Fruit fly (Drosophila melanogaster) whole organism, embryonic: Measurements from ENCODE around the gene DEF8.

Experiments
- B-H2 ChIP-seq: fragments of 200-800 bp; sonication (Bioruptor generic); optimal IDR thresholded peaks from 2 replicates; lab custom pipeline; 2018; ENCODE audit warnings: missing biosample characterization, mild to moderate bottlenecking, missing genetic modification characterization
- CG10366 ChIP-seq: fragments of 200-800 bp; sonication (Bioruptor generic); IDR thresholded peaks from 2 replicates; pipeline ENCODE4 v1.3.6; 2022; ENCODE audit warnings: missing biosample characterization, missing genetic modification characterization
- CG10543 ChIP-seq: fragments of 200-800 bp; sonication (Bioruptor generic); optimal IDR thresholded peaks from 3 replicates; lab custom pipeline; 2017; ENCODE audit warnings: missing biosample characterization, mild to moderate bottlenecking, missing genetic modification characterization, moderate library complexity
- CG10959 ChIP-seq: fragments of 200-800 bp; sonication (Bioruptor generic); IDR thresholded peaks from 2 replicates; pipeline ENCODE4 v1.3.6; 2022; ENCODE audit warnings: missing biosample characterization, missing genetic modification characterization
- CG12071 ChIP-seq: fragments of 200-800 bp; sonication (Bioruptor generic); optimal IDR thresholded peaks from 3 replicates; lab custom pipeline; 2018; ENCODE audit warnings: missing biosample characterization, mild to moderate bottlenecking, missing genetic modification characterization
- CG12155 ChIP-seq: fragments of 200-800 bp; sonication (Bioruptor generic); optimal IDR thresholded peaks from 3 replicates; lab custom pipeline; 2016; ENCODE audit warnings: missing biosample characterization, missing genetic modification characterization
- CG12942 ChIP-seq: fragments of 200-800 bp; sonication (Bioruptor generic); optimal IDR thresholded peaks from 3 replicates; lab custom pipeline; 2016; ENCODE audit warnings: missing biosample characterization, missing genetic modification characterization
- CG13624 ChIP-seq: fragments of 200-800 bp; sonication (Bioruptor generic); optimal IDR thresholded peaks from 2 replicates; lab custom pipeline; 2016; ENCODE audit warnings: missing biosample characterization, missing genetic modification characterization
- CG13894 ChIP-seq: fragments of 200-800 bp; sonication (Bioruptor generic); optimal IDR thresholded peaks from 3 replicates; lab custom pipeline; 2018; ENCODE audit warnings: missing biosample characterization, mild to moderate bottlenecking, missing genetic modification characterization, moderate library complexity
- CG14667 ChIP-seq: fragments of 200-800 bp; sonication (Bioruptor generic); IDR thresholded peaks from 2 replicates; pipeline ENCODE4 v1.3.6; 2022; ENCODE audit warnings: missing biosample characterization, missing genetic modification characterization
- CG15269 ChIP-seq: fragments of 200-800 bp; sonication (Bioruptor generic); optimal IDR thresholded peaks from 2 replicates; lab custom pipeline; 2018; ENCODE audit warnings: missing biosample characterization, mild to moderate bottlenecking, missing genetic modification characterization, moderate library complexity
- CG16779 ChIP-seq: fragments of 200-800 bp; sonication (Bioruptor generic); IDR thresholded peaks from 2 replicates; pipeline ENCODE4 v1.3.6; 2022; ENCODE audit warnings: missing biosample characterization, missing genetic modification characterization
- CG18619 ChIP-seq: fragments of 200-800 bp; sonication (Bioruptor generic); optimal IDR thresholded peaks from 3 replicates; lab custom pipeline; 2017; ENCODE audit warnings: missing biosample characterization, mild to moderate bottlenecking, missing genetic modification characterization
- CG2712 ChIP-seq: fragments of 200-800 bp; optimal IDR thresholded peaks from 3 replicates; lab custom pipeline; 2019; ENCODE audit warnings: missing biosample characterization, mild to moderate bottlenecking, missing genetic modification characterization, moderate library complexity
- CG32532 ChIP-seq: fragments of 200-800 bp; sonication (Bioruptor generic); IDR thresholded peaks from 2 replicates; pipeline ENCODE4 v1.3.6; 2022; ENCODE audit warnings: missing biosample characterization, missing genetic modification characterization
- CG3281 ChIP-seq: fragments of 200-800 bp; sonication (Bioruptor generic); optimal IDR thresholded peaks from 3 replicates; lab custom pipeline; 2017; ENCODE audit warnings: missing biosample characterization, mild to moderate bottlenecking, missing genetic modification characterization
- CG3407 ChIP-seq: fragments of 200-800 bp; sonication (Bioruptor generic); optimal IDR thresholded peaks from 2 replicates; lab custom pipeline; 2018; ENCODE audit warnings: missing biosample characterization, mild to moderate bottlenecking, missing genetic modification characterization
- CG34422 ChIP-seq: fragments of 200-800 bp; sonication (Bioruptor generic); IDR thresholded peaks from 3 replicates; pipeline ENCODE4 v1.3.6; 2022; ENCODE audit warnings: missing biosample characterization, missing genetic modification characterization
- CG4282 ChIP-seq: fragments of 200-800 bp; sonication (Bioruptor generic); optimal IDR thresholded peaks from 2 replicates; lab custom pipeline; 2016; ENCODE audit warnings: missing biosample characterization, missing genetic modification characterization
- CG43689 ChIP-seq: fragments of 200-800 bp; sonication (Bioruptor generic); IDR thresholded peaks from 2 replicates; pipeline ENCODE4 v1.3.6; 2022; ENCODE audit warnings: missing biosample characterization, missing genetic modification characterization
- CG8290 ChIP-seq, 3 experiments: fragments of 200-800 bp; sonication (Bioruptor generic); optimal IDR thresholded peaks; 2 replicates each; lab custom pipeline; 2016 to 2019; ENCODE audit warnings: missing biosample characterization in 3 of 3, missing genetic modification characterization in 3 of 3, mild to moderate bottlenecking in 2 of 3, moderate library complexity in 1 of 3
- D19B ChIP-seq: fragments of 200-800 bp; sonication (Bioruptor generic); optimal IDR thresholded peaks from 2 replicates; lab custom pipeline; 2017; ENCODE audit warnings: missing biosample characterization, mild to moderate bottlenecking, missing genetic modification characterization
- Dp ChIP-seq: fragments of 200-800 bp; sonication (Bioruptor generic); optimal IDR thresholded peaks from 2 replicates; lab custom pipeline; 2018; ENCODE audit warnings: missing biosample characterization, mild to moderate bottlenecking, missing genetic modification characterization, moderate library complexity
- HLH54F ChIP-seq: fragments of 200-800 bp; sonication (Bioruptor generic); optimal IDR thresholded peaks from 3 replicates; lab custom pipeline; 2016; ENCODE audit warnings: missing biosample characterization, missing genetic modification characterization
- Optix ChIP-seq: fragments of 200-800 bp; sonication (Bioruptor generic); IDR thresholded peaks from 3 replicates; pipeline ENCODE4 v1.3.6; 2022; ENCODE audit warnings: missing biosample characterization, missing genetic modification characterization
- Pdp1 ChIP-seq, 2 experiments: fragments of 200-800 bp; sonication (Bioruptor generic); optimal IDR thresholded peaks; 3 replicates each; lab custom pipeline; 2016; ENCODE audit warnings: missing biosample characterization in 2 of 2, missing genetic modification characterization in 2 of 2, mild to moderate bottlenecking in 1 of 2, moderate library complexity in 1 of 2
- aop ChIP-seq: fragments of 200-800 bp; sonication (Bioruptor generic); IDR thresholded peaks from 2 replicates; pipeline ENCODE4 v1.3.6; 2022; ENCODE audit warnings: missing biosample characterization, missing genetic modification characterization
- grau ChIP-seq: fragments of 200-800 bp; optimal IDR thresholded peaks from 3 replicates; lab custom pipeline; 2019; ENCODE audit warnings: missing biosample characterization, mild to moderate bottlenecking, missing genetic modification characterization, moderate library complexity
- hkb ChIP-seq, 2 experiments: fragments of 200-800 bp in 1 of 2; fragments of >200 bp in 1 of 2; sonication (Bioruptor generic) in 1 of 2; IDR thresholded peaks in 1 of 2; optimal IDR thresholded peaks in 1 of 2; 2 replicates each; pipeline versions ENCODE4 v1.3.6 to Lab custom; 2017 to 2022; ENCODE audit warnings: missing biosample characterization in 1 of 2, missing genetic modification characterization in 1 of 2
- ind ChIP-seq: fragments of 200-800 bp; sonication (Bioruptor generic); optimal IDR thresholded peaks from 3 replicates; lab custom pipeline; 2016; ENCODE audit warnings: missing biosample characterization, missing genetic modification characterization
- klu ChIP-seq: fragments of 200-800 bp; sonication (Bioruptor generic); IDR thresholded peaks from 2 replicates; pipeline ENCODE4 v1.3.6; 2022; ENCODE audit warnings: missing biosample characterization, missing genetic modification characterization
- lbe ChIP-seq: fragments of 200-800 bp; sonication (Bioruptor generic); optimal IDR thresholded peaks from 2 replicates; lab custom pipeline; 2016; ENCODE audit warnings: missing biosample characterization, mild to moderate bottlenecking, missing genetic modification characterization
- lilli ChIP-seq: fragments of 200-800 bp; sonication (Bioruptor generic); optimal IDR thresholded peaks from 3 replicates; lab custom pipeline; 2016; ENCODE audit warnings: missing biosample characterization, missing genetic modification characterization
- lov ChIP-seq, 2 experiments: fragments of 200-800 bp in 1 of 2; fragments of >200 bp in 1 of 2; sonication (Bioruptor generic) in 1 of 2; IDR thresholded peaks in 1 of 2; optimal IDR thresholded peaks in 1 of 2; 2 replicates in 1 of 2; 3 replicates in 1 of 2; pipeline versions ENCODE4 v1.3.6 to Lab custom; 2017 to 2022; ENCODE audit warnings: missing biosample characterization in 1 of 2, missing genetic modification characterization in 1 of 2
- luna ChIP-seq: fragments of 200-800 bp; sonication (Bioruptor generic); optimal IDR thresholded peaks from 2 replicates; lab custom pipeline; 2016; ENCODE audit warnings: missing biosample characterization, missing genetic modification characterization
- psq ChIP-seq: fragments of 200-800 bp; sonication (Bioruptor generic); optimal IDR thresholded peaks from 2 replicates; lab custom pipeline; 2017; ENCODE audit warnings: missing biosample characterization, missing genetic modification characterization
- pzg ChIP-seq: fragments of 200-800 bp; sonication (Bioruptor generic); optimal IDR thresholded peaks from 3 replicates; lab custom pipeline; 2018; ENCODE audit warnings: missing biosample characterization, mild to moderate bottlenecking, missing genetic modification characterization, moderate library complexity
- sima ChIP-seq: fragments of 200-800 bp; sonication (Bioruptor generic); optimal IDR thresholded peaks from 2 replicates; lab custom pipeline; 2016; ENCODE audit warnings: missing biosample characterization, missing genetic modification characterization
- sug ChIP-seq: fragments of 200-800 bp; optimal IDR thresholded peaks from 2 replicates; lab custom pipeline; 2019; ENCODE audit warnings: missing biosample characterization, mild to moderate bottlenecking, missing genetic modification characterization, moderate library complexity
- tgo ChIP-seq: fragments of 200-800 bp; sonication (Bioruptor generic); IDR thresholded peaks from 3 replicates; pipeline ENCODE4 v1.3.6; 2022; ENCODE audit warnings: missing biosample characterization, missing genetic modification characterization
- trh ChIP-seq: fragments of 200-800 bp; sonication (Bioruptor generic); optimal IDR thresholded peaks from 2 replicates; lab custom pipeline; 2016; ENCODE audit warnings: missing biosample characterization, missing genetic modification characterization

The DEF8 gene

dm6 chr3L:12124975-12125374, 7.0 kb upstream of the DEF8 start, which contains the start of gene yps (continued):
- no peak; the same call in 1 of the 2 replicates for TF ChIP-seq klu (GFP tag; lab: Robert Waterston, UW)
- TF ChIP-seq CG34422: peak; percentile 88
- peak; percentile 86 to 93 for TF ChIP-seq Pdp1 (GFP tag; optimal IDR thresholded peaks at IDR 0.05; lab: Kevin White, UChicago)
- no peak for TF ChIP-seq hkb (optimal IDR thresholded peaks at IDR 0.05; lab: Kevin White, UChicago)
- peak; percentile 94 for TF ChIP-seq hkb (GFP tag; IDR thresholded peaks at IDR 0.05; lab: Robert Waterston, UW)
- TF ChIP-seq CG2712 (tag; lab: Kevin White, UChicago): peak; percentile 91
- TF ChIP-seq psq (GFP tag; lab: Kevin White, UChicago): peak; percentile 61
- TF ChIP-seq CG12155 (GFP tag; lab: Kevin White, UChicago): peak; percentile 88
- TF ChIP-seq CG8290 (GFP tag; optimal IDR thresholded peaks at IDR 0.05; lab: Kevin White, UChicago): peak; percentile 91
- TF ChIP-seq CG8290 (tag; optimal IDR thresholded peaks at IDR 0.05; lab: Kevin White, UChicago): peak; percentile 88 to 99
- peak; percentile 98 for TF ChIP-seq CG10543 (GFP tag; lab: Kevin White, UChicago)
- TF ChIP-seq grau: peak; percentile 87

dm6 chr3L:12127294-12128029, 4.5 kb upstream of the DEF8 start, which contains the start of the genes Ir68b and CG34241:
Ir68b (minus strand) TSS chr3L:12127394.
CG34241 (plus strand) TSS chr3L:12127979.
- no peak for TF ChIP-seq sug (tag; lab: Kevin White, UChicago)
- TF ChIP-seq ind (GFP tag; lab: Kevin White, UChicago): no peak
- TF ChIP-seq lov (optimal IDR thresholded peaks at IDR 0.05; lab: Kevin White, UChicago): no peak
- TF ChIP-seq lov (GFP tag; IDR thresholded peaks at IDR 0.05; lab: Robert Waterston, UW): no peak
- no peak for TF ChIP-seq CG4282 (GFP tag; lab: Kevin White, UChicago)
- TF ChIP-seq HLH54F (GFP tag; lab: Kevin White, UChicago): no peak
- TF ChIP-seq D19B (GFP tag; lab: Kevin White, UChicago): no peak
- no peak for TF ChIP-seq CG16779 (GFP tag; lab: Robert Waterston, UW)
- no peak for TF ChIP-seq Optix (GFP tag; lab: Robert Waterston, UW)
- TF ChIP-seq CG32532 (GFP tag; lab: Robert Waterston, UW): no peak
- TF ChIP-seq B-H2: no peak
- no peak for TF ChIP-seq CG13894 (tag; lab: Kevin White, UChicago)
- no peak for TF ChIP-seq CG10959 (GFP tag; lab: Robert Waterston, UW)

dm6 chr3L:12129111-12129510, 2.8 kb upstream of the DEF8 start, which contains the start of gene Lsp2:
Lsp2 (plus strand) TSS chr3L:12129393.
- TF ChIP-seq CG2712 (tag; lab: Kevin White, UChicago): no peak
- no peak for TF ChIP-seq lbe (GFP tag; lab: Kevin White, UChicago)
- no peak for TF ChIP-seq aop (GFP tag; lab: Robert Waterston, UW)
- TF ChIP-seq luna (GFP tag; lab: Kevin White, UChicago): no peak
- TF ChIP-seq CG12071 (GFP tag; lab: Kevin White, UChicago): no peak
- no peak for TF ChIP-seq Dp
- TF ChIP-seq CG12942 (GFP tag; lab: Kevin White, UChicago): no peak
- TF ChIP-seq lilli (GFP tag; lab: Kevin White, UChicago): no peak
- TF ChIP-seq trh (GFP tag; lab: Kevin White, UChicago): no peak
- no peak for TF ChIP-seq CG14667 (GFP tag; lab: Robert Waterston, UW)
- TF ChIP-seq pzg (GFP tag; lab: Kevin White, UChicago): no peak
- TF ChIP-seq sima (GFP tag; lab: Kevin White, UChicago): no peak
- TF ChIP-seq CG15269 (tag; lab: Kevin White, UChicago): no peak
- no peak for TF ChIP-seq CG18619 (GFP tag; lab: Kevin White, UChicago)
- TF ChIP-seq CG3407 (GFP tag; lab: Kevin White, UChicago): no peak
- TF ChIP-seq CG13624 (GFP tag; lab: Kevin White, UChicago): no peak
- TF ChIP-seq tgo (GFP tag; lab: Robert Waterston, UW): no peak
- TF ChIP-seq CG43689 (GFP tag; lab: Robert Waterston, UW): no peak
- TF ChIP-seq CG3281 (GFP tag; lab: Kevin White, UChicago): no peak
- TF ChIP-seq CG10366 (GFP tag; lab: Robert Waterston, UW): no peak
